Worm (Caenorhabditis elegans): ENCODE results near the gene mms-19.

DNA sequence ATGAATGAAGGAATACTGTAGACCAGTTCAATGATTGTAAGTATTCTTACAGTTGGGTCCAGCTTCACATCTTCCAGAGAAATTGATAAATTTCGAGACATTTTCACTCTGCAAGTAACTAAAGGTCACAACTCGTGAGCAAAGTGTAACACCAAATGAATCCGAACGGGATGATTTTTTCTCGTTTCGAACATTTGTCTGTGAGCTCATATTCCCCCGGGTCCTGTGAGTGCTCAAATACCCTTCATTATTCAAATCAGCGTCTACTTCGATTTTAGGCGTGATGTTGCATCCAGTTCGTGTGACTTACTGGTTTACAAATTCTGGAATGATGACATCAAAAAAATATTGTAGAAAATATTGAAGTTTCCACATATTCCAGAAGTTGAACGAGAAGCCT lies 48.8 kb upstream of the mms-19 start, which contains the start of gene srg-68:
- TF ChIP-seq snpc-3.4 (tag; optimal IDR thresholded peaks at IDR 0.05) (no peak), C17E4.6 (GFP tag; IDR thresholded peaks at IDR 0.05) (no peak), Y53F4B.3 (GFP tag; IDR thresholded peaks at IDR 0.05) (no peak), F57C9.4 (tag; optimal IDR thresholded peaks at IDR 0.05) (no peak), mxl-1 (tag; optimal IDR thresholded peaks at IDR 0.05) (no peak), ztf-25 (GFP tag; IDR thresholded peaks at IDR 0.05) (no peak)

Data from whole organism, young adult.